Fruit fly (Drosophila melanogaster) whole organism, embryonic: ENCODE results near the gene yrt.
A peak's percentile ranks its signal among the peaks of the same experiment; 100 is the strongest.

Experiments used
- Atf-2 ChIP-seq: fragments of 200-800 bp; sonication (Bioruptor generic); optimal IDR thresholded peaks from 2 replicates; lab custom pipeline; 2016; ENCODE audit warnings: missing biosample characterization, missing genetic modification characterization
- BEAF-32 ChIP-seq: fragments of 200-800 bp; sonication (Bioruptor generic); optimal IDR thresholded peaks from 3 replicates; lab custom pipeline; 2017; ENCODE audit warnings: missing biosample characterization, missing genetic modification characterization, mild to moderate bottlenecking, moderate library complexity, missing genetic modification reagents
- CG10462 ChIP-seq: fragments of 200-800 bp; sonication (Bioruptor generic); optimal IDR thresholded peaks from 2 replicates; lab custom pipeline; 2016; ENCODE audit warnings: missing biosample characterization, missing genetic modification characterization
- CG12659 ChIP-seq: fragments of 200-800 bp; sonication (Bioruptor generic); optimal IDR thresholded peaks from 3 replicates; lab custom pipeline; 2017; ENCODE audit warnings: mild to moderate bottlenecking, missing biosample characterization, missing genetic modification reagents, missing genetic modification characterization
- CG14014 ChIP-seq: fragments of 200-800 bp; sonication (Bioruptor generic); IDR thresholded peaks from 2 replicates; pipeline ENCODE4 v1.3.6; 2022; ENCODE audit warnings: missing biosample characterization, missing genetic modification characterization
- CG14441 ChIP-seq: fragments of 200-800 bp; sonication (Bioruptor generic); IDR thresholded peaks from 2 replicates; pipeline ENCODE4 v1.3.6; 2022; ENCODE audit warnings: missing biosample characterization, missing genetic modification characterization
- CG17829 ChIP-seq: fragments of 200-800 bp; optimal IDR thresholded peaks from 2 replicates; lab custom pipeline; 2019; ENCODE audit warnings: missing biosample characterization, mild to moderate bottlenecking, missing genetic modification characterization, moderate library complexity
- CG2678 ChIP-seq: fragments of 200-800 bp; sonication (Bioruptor generic); optimal IDR thresholded peaks from 3 replicates; lab custom pipeline; 2019; ENCODE audit warnings: missing biosample characterization, mild to moderate bottlenecking, missing genetic modification characterization, moderate library complexity
- CG3163 ChIP-seq: fragments of 200-800 bp; sonication (Bioruptor generic); optimal IDR thresholded peaks from 3 replicates; lab custom pipeline; 2016; ENCODE audit warnings: missing biosample characterization, missing genetic modification characterization
- CG34422 ChIP-seq: fragments of 200-800 bp; sonication (Bioruptor generic); IDR thresholded peaks from 3 replicates; pipeline ENCODE4 v1.3.6; 2022; ENCODE audit warnings: missing biosample characterization, missing genetic modification characterization
- CG4854 ChIP-seq: fragments of 200-800 bp; sonication (Bioruptor generic); optimal IDR thresholded peaks from 2 replicates; lab custom pipeline; 2016; ENCODE audit warnings: missing biosample characterization, missing genetic modification characterization, inconsistent platforms
- CG6654 ChIP-seq: fragments of 200-800 bp; sonication (Bioruptor generic); optimal IDR thresholded peaks from 2 replicates; lab custom pipeline; 2017; ENCODE audit warnings: missing biosample characterization, mild to moderate bottlenecking, missing genetic modification characterization
- CG8944 ChIP-seq: fragments of 200-800 bp; sonication (Bioruptor generic); optimal IDR thresholded peaks from 3 replicates; lab custom pipeline; 2016; ENCODE audit warnings: missing biosample characterization, missing genetic modification characterization
- CG9797 ChIP-seq: fragments of 200-800 bp; sonication (Bioruptor generic); optimal IDR thresholded peaks from 3 replicates; lab custom pipeline; 2018; ENCODE audit warnings: missing biosample characterization, mild to moderate bottlenecking, missing genetic modification characterization
- CoRest ChIP-seq: fragments of 200-800 bp; sonication (Bioruptor generic); optimal IDR thresholded peaks from 3 replicates; lab custom pipeline; 2018; ENCODE audit warnings: missing biosample characterization, mild to moderate bottlenecking, missing genetic modification characterization, moderate library complexity
- Drgx ChIP-seq: fragments of 200-800 bp; sonication (Bioruptor generic); IDR thresholded peaks from 2 replicates; pipeline ENCODE4 v1.3.6; 2022; ENCODE audit warnings: missing biosample characterization, missing genetic modification characterization
- E2f1 ChIP-seq: fragments of 200-800 bp; sonication (Bioruptor generic); IDR thresholded peaks from 2 replicates; pipeline ENCODE4 v1.3.6; 2022; ENCODE audit warnings: missing biosample characterization, missing genetic modification characterization
- Ets97D ChIP-seq: fragments of 200-800 bp; sonication (Bioruptor generic); optimal IDR thresholded peaks from 3 replicates; lab custom pipeline; 2016; ENCODE audit warnings: missing biosample characterization, missing genetic modification characterization
- HLH54F ChIP-seq: fragments of 200-800 bp; sonication (Bioruptor generic); optimal IDR thresholded peaks from 3 replicates; lab custom pipeline; 2016; ENCODE audit warnings: missing biosample characterization, missing genetic modification characterization
- Mad ChIP-seq: fragments of 200-800 bp; sonication (Bioruptor generic); optimal IDR thresholded peaks from 2 replicates; lab custom pipeline; 2016; ENCODE audit warnings: missing biosample characterization, missing genetic modification characterization
- Med ChIP-seq: fragments of 200-800 bp; sonication (Bioruptor generic); peaks from one replicate; lab custom pipeline; 2016; ENCODE audit warnings: missing biosample characterization, missing genetic modification characterization, mild to moderate bottlenecking, inconsistent platforms, moderate library complexity
- Rx ChIP-seq: fragments of 200-800 bp; sonication (Bioruptor generic); IDR thresholded peaks from 2 replicates; pipeline ENCODE4 v1.3.6; 2022; ENCODE audit warnings: missing biosample characterization, missing genetic modification characterization
- Sox102F ChIP-seq: fragments of 200-800 bp; sonication (Bioruptor generic); optimal IDR thresholded peaks from 2 replicates; lab custom pipeline; 2018; ENCODE audit warnings: missing biosample characterization, mild to moderate bottlenecking, missing genetic modification characterization, moderate library complexity
- Sry-δ ChIP-seq: fragments of 200-800 bp; sonication (Bioruptor generic); optimal IDR thresholded peaks from 2 replicates; lab custom pipeline; 2016; ENCODE audit warnings: missing biosample characterization, missing genetic modification characterization
- Stat92E ChIP-seq, 3 experiments: fragments of >200 bp in 2 of 3; fragments of 200-800 bp in 1 of 3; sonication (Bioruptor generic) in 1 of 3; optimal IDR thresholded peaks; 2 replicates each; lab custom pipeline; 2017 to 2019; ENCODE audit warnings: missing biosample characterization in 3 of 3, missing genetic modification characterization in 3 of 3, mild to moderate bottlenecking in 1 of 3, moderate library complexity in 1 of 3
- Xbp1 ChIP-seq: fragments of 200-800 bp; sonication (Bioruptor generic); optimal IDR thresholded peaks from 3 replicates; lab custom pipeline; 2016; ENCODE audit warnings: missing biosample characterization, mild to moderate bottlenecking, missing genetic modification characterization
- ab ChIP-seq: fragments of 200-800 bp; sonication (Bioruptor generic); optimal IDR thresholded peaks from 2 replicates; lab custom pipeline; 2016; ENCODE audit warnings: missing biosample characterization, missing genetic modification characterization
- bsh ChIP-seq, 2 experiments: fragments of 200-800 bp; sonication (Bioruptor generic); optimal IDR thresholded peaks; 2 replicates each; lab custom pipeline; 2017 to 2018; ENCODE audit warnings: mild to moderate bottlenecking in 2 of 2, missing biosample characterization in 2 of 2, missing genetic modification characterization in 2 of 2, moderate library complexity in 1 of 2
- cato ChIP-seq: fragments of 200-800 bp; sonication (Bioruptor generic); optimal IDR thresholded peaks from 2 replicates; lab custom pipeline; 2016; ENCODE audit warnings: missing biosample characterization, missing genetic modification characterization, borderline replicate concordance
- caup ChIP-seq: fragments of 200-800 bp; sonication (Bioruptor generic); optimal IDR thresholded peaks from 3 replicates; lab custom pipeline; 2017; ENCODE audit warnings: missing biosample characterization, mild to moderate bottlenecking, missing genetic modification characterization, moderate library complexity; ENCODE audit not compliant: severe bottlenecking
- ci ChIP-seq: fragments of 200-800 bp; sonication (Bioruptor generic); IDR thresholded peaks from 3 replicates; pipeline ENCODE4 v1.3.6; 2022; ENCODE audit warnings: missing biosample characterization, missing genetic modification characterization
- da ChIP-seq: fragments of 200-800 bp; sonication (Bioruptor generic); optimal IDR thresholded peaks from 2 replicates; lab custom pipeline; 2016; ENCODE audit warnings: missing biosample characterization, missing genetic modification characterization
- dimm ChIP-seq: fragments of 200-800 bp; sonication (Bioruptor generic); IDR thresholded peaks from 2 replicates; pipeline ENCODE4 v1.3.6; 2022; ENCODE audit warnings: missing biosample characterization, missing genetic modification characterization
- exex ChIP-seq: fragments of 200-800 bp; sonication (Bioruptor generic); optimal IDR thresholded peaks from 4 replicates; lab custom pipeline; 2018; ENCODE audit warnings: missing biosample characterization, mild to moderate bottlenecking, missing genetic modification characterization, moderate library complexity
- fd3F ChIP-seq: fragments of 200-800 bp; sonication (Bioruptor generic); optimal IDR thresholded peaks from 2 replicates; lab custom pipeline; 2018; ENCODE audit warnings: missing biosample characterization, mild to moderate bottlenecking, missing genetic modification characterization, moderate library complexity
- hkb ChIP-seq, 2 experiments: fragments of 200-800 bp in 1 of 2; fragments of >200 bp in 1 of 2; sonication (Bioruptor generic) in 1 of 2; IDR thresholded peaks in 1 of 2; optimal IDR thresholded peaks in 1 of 2; 2 replicates each; pipeline versions ENCODE4 v1.3.6 to Lab custom; 2017 to 2022; ENCODE audit warnings: missing biosample characterization in 1 of 2, missing genetic modification characterization in 1 of 2
- lbe ChIP-seq: fragments of 200-800 bp; sonication (Bioruptor generic); optimal IDR thresholded peaks from 2 replicates; lab custom pipeline; 2016; ENCODE audit warnings: missing biosample characterization, mild to moderate bottlenecking, missing genetic modification characterization
- lmd ChIP-seq: fragments of 200-800 bp; sonication (Bioruptor generic); IDR thresholded peaks from 2 replicates; pipeline ENCODE4 v1.3.6; 2022; ENCODE audit warnings: missing biosample characterization, missing genetic modification characterization
- mam ChIP-seq: fragments of 200-800 bp; sonication (Bioruptor generic); optimal IDR thresholded peaks from 3 replicates; lab custom pipeline; 2016; ENCODE audit warnings: missing biosample characterization, missing genetic modification characterization
- mld ChIP-seq: fragments of 200-800 bp; sonication (Bioruptor generic); IDR thresholded peaks from 3 replicates; pipeline ENCODE4 v1.3.6; 2022; ENCODE audit warnings: missing biosample characterization, missing genetic modification characterization; ENCODE audit not compliant: partially characterized antibody
- nom ChIP-seq: fragments of 200-800 bp; sonication (Bioruptor generic); optimal IDR thresholded peaks from 2 replicates; lab custom pipeline; 2017; ENCODE audit warnings: missing biosample characterization, missing genetic modification characterization, mild to moderate bottlenecking, moderate library complexity, missing genetic modification reagents
- phol ChIP-seq: fragments of 200-800 bp; sonication (Bioruptor generic); optimal IDR thresholded peaks from 3 replicates; lab custom pipeline; 2018; ENCODE audit warnings: missing biosample characterization, mild to moderate bottlenecking, missing genetic modification characterization, moderate library complexity
- ranshi ChIP-seq: fragments of 200-800 bp; sonication (Bioruptor generic); IDR thresholded peaks from 2 replicates; pipeline ENCODE4 v1.3.6; 2022; ENCODE audit warnings: missing biosample characterization, missing genetic modification characterization
- repo ChIP-seq: fragments of 200-800 bp; sonication (Bioruptor generic); optimal IDR thresholded peaks from 2 replicates; lab custom pipeline; 2016; ENCODE audit warnings: missing biosample characterization, missing genetic modification characterization
- ro ChIP-seq: fragments of 200-800 bp; sonication (Bioruptor generic); IDR thresholded peaks from 2 replicates; pipeline ENCODE4 v1.3.6; 2022; ENCODE audit warnings: missing biosample characterization, missing genetic modification characterization
- sisA ChIP-seq: fragments of 200-800 bp; sonication (Bioruptor generic); IDR thresholded peaks from 2 replicates; pipeline ENCODE4 v1.3.6; 2022; ENCODE audit warnings: missing biosample characterization, missing genetic modification characterization
- sug ChIP-seq: fragments of 200-800 bp; optimal IDR thresholded peaks from 2 replicates; lab custom pipeline; 2019; ENCODE audit warnings: missing biosample characterization, mild to moderate bottlenecking, missing genetic modification characterization, moderate library complexity
- twi ChIP-seq: fragments of 200-800 bp; optimal IDR thresholded peaks from 2 replicates; lab custom pipeline; 2019; ENCODE audit warnings: missing biosample characterization, mild to moderate bottlenecking, missing genetic modification characterization, moderate library complexity
- yki ChIP-seq: fragments of >200 bp; optimal IDR thresholded peaks from 3 replicates; lab custom pipeline; 2018
- z ChIP-seq: fragments of 200-800 bp; sonication (Bioruptor generic); IDR thresholded peaks from 3 replicates; pipeline ENCODE4 v1.3.6; 2022; ENCODE audit warnings: missing biosample characterization, missing genetic modification characterization

Gene yrt

DNA sequence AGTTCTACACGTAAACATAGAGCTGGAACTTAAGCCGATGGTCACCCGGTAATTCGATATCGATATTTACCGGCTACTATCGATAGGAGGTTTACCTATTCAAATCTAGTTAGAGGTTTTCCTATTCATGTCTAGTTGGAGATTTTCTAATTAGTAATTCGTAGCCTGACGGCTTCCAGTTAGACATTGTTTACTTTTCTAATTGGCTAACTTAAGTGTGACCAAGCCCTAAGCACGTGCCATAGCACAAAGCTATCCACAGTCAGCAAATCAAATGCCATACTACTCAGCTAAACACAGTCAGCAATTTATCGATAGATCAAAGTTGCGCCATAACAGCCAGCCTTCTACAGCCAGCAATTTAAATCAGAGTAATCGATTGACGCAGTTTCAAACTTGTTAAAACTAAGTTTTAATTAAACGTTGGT is 31.7 kb downstream of the yrt start, which contains the start of gene Dpm3 (continued):
- TF ChIP-seq fd3F (GFP tag; lab: Kevin White, UChicago) (no peak), ro (GFP tag; lab: Robert Waterston, UW) (no peak), da (GFP tag; lab: Kevin White, UChicago) (no peak), CG3163 (GFP tag; lab: Kevin White, UChicago) (peak; percentile 93), lbe (no peak), CG10462 (no peak), z (GFP tag; lab: Robert Waterston, UW) (no peak), twi (tag; lab: Kevin White, UChicago) (no peak), Mad (GFP tag; lab: Kevin White, UChicago) (peak; percentile 70), CG2678 (tag; lab: Kevin White, UChicago) (peak; percentile 18), ranshi (GFP tag; lab: Robert Waterston, UW) (no peak), lmd (GFP tag; lab: Robert Waterston, UW) (no peak), Sry-δ (GFP tag; lab: Kevin White, UChicago) (peak; percentile 97), CG14441 (GFP tag; lab: Robert Waterston, UW) (no peak), Xbp1 (peak; percentile 54), bsh (GFP tag; optimal IDR thresholded peaks at IDR 0.05; lab: Kevin White, UChicago) (peak in 1 of 2 experiments; percentile 15), CG34422 (GFP tag; lab: Robert Waterston, UW) (peak; percentile 79), nom (no peak), mld (GFP tag; lab: Robert Waterston, UW) (peak; percentile 75; the same call in 2 of the 3 replicates), mam (GFP tag; lab: Kevin White, UChicago) (peak; percentile 56), Med (peak; percentile 77), CG17829 (tag; lab: Kevin White, UChicago) (peak; percentile 50), E2f1 (GFP tag; lab: Robert Waterston, UW) (peak; percentile 32; the same call in 1 of the 2 replicates), hkb (optimal IDR thresholded peaks at IDR 0.05; lab: Kevin White, UChicago) (peak; percentile 62), hkb (GFP tag; IDR thresholded peaks at IDR 0.05; lab: Robert Waterston, UW) (no peak), CG6654 (GFP tag; lab: Kevin White, UChicago) (no peak), CG14014 (GFP tag; lab: Robert Waterston, UW) (no peak), CoRest (tag; lab: Kevin White, UChicago) (peak; percentile 76), Ets97D (GFP tag; lab: Kevin White, UChicago) (peak; percentile 78), sug (tag; lab: Kevin White, UChicago) (no peak), CG12659 (peak; percentile 85), Stat92E (GFP tag; optimal IDR thresholded peaks at IDR 0.05; lab: Kevin White, UChicago) (peak in 1 of 3 experiments; percentile 78), ci (GFP tag; lab: Robert Waterston, UW) (peak; percentile 51; the same call in 2 of the 3 replicates), yki (no peak), exex (tag; lab: Kevin White, UChicago) (peak; percentile 15), Sox102F (GFP tag; lab: Kevin White, UChicago) (peak; percentile 13), sisA (0 out of 2 replicates have a peak, but pooled peaks have one; percentile 20), Rx (GFP tag; lab: Robert Waterston, UW) (no peak), Drgx (no peak), CG4854 (GFP tag; lab: Kevin White, UChicago) (no peak), Atf-2 (peak; percentile 37), dimm (no peak), HLH54F (GFP tag; lab: Kevin White, UChicago) (peak; percentile 62), phol (tag; lab: Kevin White, UChicago) (peak; percentile 70), CG8944 (GFP tag; lab: Kevin White, UChicago) (peak; percentile 52), BEAF-32 (GFP tag; lab: Kevin White, UChicago) (peak; percentile 93), ab (GFP tag; lab: Kevin White, UChicago) (no peak), CG9797 (peak; percentile 92), repo (GFP tag; lab: Kevin White, UChicago) (peak; percentile 19), caup (GFP tag; lab: Kevin White, UChicago) (no peak), cato (no peak)
